Worm (Caenorhabditis elegans) whole organism, L3 larva: ENCODE data around the gene atg-16.1.

Source experiments
- lsy-12 ChIP-seq: sonication (generic microtip); optimal IDR thresholded peaks from 2 replicates; lab custom pipeline; 2016; ENCODE audit warnings: mild to moderate bottlenecking, missing genetic modification characterization, missing compliant biosample characterization
- nhr-11 ChIP-seq: fragments of 150-350 bp; optimal IDR thresholded peaks from 2 replicates; lab custom pipeline; 2014; ENCODE audit warnings: missing biosample characterization, missing genetic modification characterization

ce11 chrX:4469297-4469816 is 7.1 kb upstream of the atg-16.1 start, which contains the start of gene asb-2:
- TF ChIP-seq nhr-11, result no peak
- TF ChIP-seq lsy-12, result peak; percentile 40
